Fruit fly (Drosophila melanogaster) whole organism, wandering third instar larva: ENCODE data around the gene Spn.

ENCODE experiments used
- Abd-B ChIP-seq: fragments of >200 bp; optimal IDR thresholded peaks from 2 replicates; lab custom pipeline; 2017; ENCODE audit warnings: missing biosample characterization, missing genetic modification characterization
- CG32264 ChIP-seq: fragments of 200-800 bp; sonication (Bioruptor generic); optimal IDR thresholded peaks from 2 replicates; lab custom pipeline; 2016; ENCODE audit warnings: missing biosample characterization, missing genetic modification characterization
- CG9705 ChIP-seq: fragments of 200-800 bp; sonication (Bioruptor generic); optimal IDR thresholded peaks from 2 replicates; lab custom pipeline; 2018; ENCODE audit warnings: missing biosample characterization, mild to moderate bottlenecking, missing genetic modification characterization
- Dif ChIP-seq: fragments of 200-275, 200-300 bp; sonication (Bioruptor generic); optimal IDR thresholded peaks from 2 replicates; lab custom pipeline; 2018; ENCODE audit warnings: missing biosample characterization, missing genetic modification characterization; ENCODE audit not compliant: partially characterized antibody
- GATAd ChIP-seq: sonication (Bioruptor generic); optimal IDR thresholded peaks from 2 replicates; lab custom pipeline; 2016; ENCODE audit warnings: missing biosample characterization, missing genetic modification characterization
- HLH106 ChIP-seq: fragments of 200-800 bp; optimal IDR thresholded peaks from 3 replicates; lab custom pipeline; 2019; ENCODE audit warnings: missing biosample characterization, mild to moderate bottlenecking, missing genetic modification characterization, moderate library complexity
- Hnf4 ChIP-seq: fragments of 200-800 bp; sonication (Bioruptor generic); optimal IDR thresholded peaks from 2 replicates; lab custom pipeline; 2016; ENCODE audit warnings: missing biosample characterization, mild to moderate bottlenecking, missing genetic modification characterization
- Hr78 ChIP-seq: fragments of >200 bp; optimal IDR thresholded peaks from 2 replicates; lab custom pipeline; 2017; ENCODE audit warnings: missing biosample characterization, missing genetic modification characterization
- Hr83 ChIP-seq: fragments of 200-300 bp; sonication (Bioruptor generic); optimal IDR thresholded peaks from 2 replicates; lab custom pipeline; 2016; ENCODE audit warnings: missing biosample characterization, mild to moderate bottlenecking, missing genetic modification characterization, moderate library complexity; ENCODE audit not compliant: poor library complexity, severe bottlenecking
- Jra ChIP-seq: sonication (Bioruptor generic); optimal IDR thresholded peaks from 2 replicates; lab custom pipeline; 2016; ENCODE audit warnings: missing biosample characterization, missing genetic modification characterization
- Mio ChIP-seq: sonication (Bioruptor generic); optimal IDR thresholded peaks from 2 replicates; lab custom pipeline; 2016; ENCODE audit warnings: missing biosample characterization, missing genetic modification characterization
- Myc ChIP-seq: fragments of >200 bp; optimal IDR thresholded peaks from 2 replicates; lab custom pipeline; 2017
- N ChIP-seq: fragments of >200 bp; optimal IDR thresholded peaks from 2 replicates; lab custom pipeline; 2018; ENCODE audit warnings: missing biosample characterization, missing external identifiers, missing genetic modification characterization
- OdsH ChIP-seq: fragments of 200-800 bp; sonication (Bioruptor generic); optimal IDR thresholded peaks from 2 replicates; lab custom pipeline; 2016; ENCODE audit warnings: missing biosample characterization, mild to moderate bottlenecking, missing genetic modification characterization
- Rel ChIP-seq, 2 experiments: fragments of 200-800 bp; sonication (Bioruptor generic) in 1 of 2; optimal IDR thresholded peaks; 2 replicates in 1 of 2; 3 replicates in 1 of 2; lab custom pipeline; 2016 to 2019; ENCODE audit warnings: mild to moderate bottlenecking in 2 of 2, missing biosample characterization in 2 of 2, missing genetic modification characterization in 2 of 2, moderate library complexity in 1 of 2
- Sp1 ChIP-seq: fragments of 200-800 bp; sonication (Bioruptor generic); optimal IDR thresholded peaks from 3 replicates; lab custom pipeline; 2019; ENCODE audit warnings: missing biosample characterization, mild to moderate bottlenecking, missing genetic modification characterization, moderate library complexity
- Vsx2 ChIP-seq: fragments of 200-300, 225-300 bp; sonication (Bioruptor generic); optimal IDR thresholded peaks from 2 replicates; lab custom pipeline; 2018; ENCODE audit warnings: missing biosample characterization, missing genetic modification characterization; ENCODE audit not compliant: partially characterized antibody
- br ChIP-seq: fragments of 200-800 bp; sonication (Bioruptor generic); optimal IDR thresholded peaks from 2 replicates; lab custom pipeline; 2016; ENCODE audit warnings: missing biosample characterization, missing genetic modification characterization
- brk ChIP-seq: fragments of 200-800 bp; sonication (Bioruptor generic); optimal IDR thresholded peaks from 2 replicates; lab custom pipeline; 2016; ENCODE audit warnings: missing biosample characterization, mild to moderate bottlenecking, missing genetic modification characterization
- dl ChIP-seq, 2 experiments: fragments of 175-275, 200-275 bp in 1 of 2; fragments of 200-275 bp in 1 of 2; sonication (Bioruptor generic); optimal IDR thresholded peaks; lab custom pipeline; 2018; ENCODE audit warnings: mild to moderate bottlenecking in 2 of 2, missing biosample characterization in 2 of 2, missing genetic modification characterization in 2 of 2, moderate library complexity in 2 of 2; ENCODE audit not compliant: partially characterized antibody in 2 of 2, insufficient read depth in 1 of 2
- dmrt93B ChIP-seq: fragments of 200-800 bp; sonication (Bioruptor generic); optimal IDR thresholded peaks from 2 replicates; lab custom pipeline; 2018; ENCODE audit warnings: missing biosample characterization, mild to moderate bottlenecking, missing genetic modification characterization
- dsf ChIP-seq: sonication (Bioruptor generic); optimal IDR thresholded peaks from 2 replicates; lab custom pipeline; 2016; ENCODE audit warnings: missing biosample characterization, missing genetic modification characterization, borderline replicate concordance
- ey ChIP-seq: fragments of 200-800 bp; sonication (Bioruptor generic); optimal IDR thresholded peaks from 2 replicates; lab custom pipeline; 2016; ENCODE audit warnings: missing biosample characterization, missing genetic modification characterization
- foxo ChIP-seq, 2 experiments: fragments of 200-800 bp; sonication (Bioruptor generic); optimal IDR thresholded peaks; 2 replicates in 1 of 2; 3 replicates in 1 of 2; lab custom pipeline; 2016 to 2017; ENCODE audit warnings: missing biosample characterization in 2 of 2, missing genetic modification characterization in 2 of 2
- fru ChIP-seq: fragments of 200-800 bp; sonication (Bioruptor generic); optimal IDR thresholded peaks from 3 replicates; lab custom pipeline; 2016; ENCODE audit warnings: missing biosample characterization, mild to moderate bottlenecking, missing genetic modification characterization
- h ChIP-seq: fragments of 200-800 bp; sonication (Bioruptor generic); optimal IDR thresholded peaks from 3 replicates; lab custom pipeline; 2016; ENCODE audit warnings: missing biosample characterization, mild to moderate bottlenecking, missing genetic modification characterization
- jim ChIP-seq: fragments of 175-275, 200-325 bp; sonication (Bioruptor generic); optimal IDR thresholded peaks from 2 replicates; lab custom pipeline; 2016; ENCODE audit warnings: missing biosample characterization, mild to moderate bottlenecking, missing genetic modification characterization
- lola ChIP-seq: fragments of >200 bp; optimal IDR thresholded peaks from 2 replicates; lab custom pipeline; 2017; ENCODE audit warnings: missing biosample characterization, missing genetic modification characterization
- pan ChIP-seq: fragments of >200 bp; optimal IDR thresholded peaks from 2 replicates; lab custom pipeline; 2017
- psq ChIP-seq: fragments of 200-800 bp; sonication (Bioruptor generic); optimal IDR thresholded peaks from 3 replicates; lab custom pipeline; 2017; ENCODE audit warnings: missing biosample characterization, mild to moderate bottlenecking, missing genetic modification characterization, moderate library complexity
- rgr ChIP-seq: fragments of 200-800 bp; sonication (Bioruptor generic); optimal IDR thresholded peaks from 3 replicates; lab custom pipeline; 2016; ENCODE audit warnings: missing biosample characterization, mild to moderate bottlenecking, missing genetic modification characterization
- sage ChIP-seq: fragments of 200-800 bp; sonication (Bioruptor generic); optimal IDR thresholded peaks from 2 replicates; lab custom pipeline; 2016; ENCODE audit warnings: missing biosample characterization, mild to moderate bottlenecking, missing genetic modification characterization
- sv ChIP-seq: fragments of 200-800 bp; sonication (Bioruptor generic); optimal IDR thresholded peaks from 3 replicates; lab custom pipeline; 2016; ENCODE audit warnings: missing biosample characterization, missing genetic modification characterization
- tai ChIP-seq: sonication (Bioruptor generic); optimal IDR thresholded peaks from 2 replicates; lab custom pipeline; 2016; ENCODE audit warnings: missing biosample characterization, missing genetic modification characterization
- woc ChIP-seq: sonication (Bioruptor generic); optimal IDR thresholded peaks from 2 replicates; lab custom pipeline; 2016; ENCODE audit warnings: missing biosample characterization, mild to moderate bottlenecking, missing genetic modification characterization

The Spn gene

dm6 chr3L:2554118-2554814, at the start of gene Spn:
Spn (minus strand) TSS chr3L:2554292.
- TF ChIP-seq Hr78, result no peak
- TF ChIP-seq Sp1 (GFP tag; lab: Kevin White, UChicago), result peak; percentile 60
- TF ChIP-seq sv, result no peak
- TF ChIP-seq h (GFP tag; lab: Kevin White, UChicago), result peak; percentile 46
- no peak for TF ChIP-seq dsf
- peak; percentile 78 for TF ChIP-seq brk (GFP tag; lab: Kevin White, UChicago)
- TF ChIP-seq OdsH (GFP tag; lab: Kevin White, UChicago), result peak; percentile 24
- TF ChIP-seq dl (GFP tag; optimal IDR thresholded peaks at IDR 0.05; lab: Kevin White, UChicago; ENCODE audit: insufficient read depth in 1 of 2, partially characterized antibody in 2 of 2), result no peak
- peak; percentile 32 for TF ChIP-seq HLH106 (tag; lab: Kevin White, UChicago)
- no peak for TF ChIP-seq lola
- TF ChIP-seq Abd-B (GFP tag; lab: Kevin White, UChicago), result no peak
- peak; percentile 31 for TF ChIP-seq br (GFP tag; lab: Kevin White, UChicago)
- TF ChIP-seq Hr83 (GFP tag; lab: Kevin White, UChicago), result peak; percentile 74
- no peak for TF ChIP-seq fru (GFP tag; lab: Kevin White, UChicago)
- peak; percentile 14 for TF ChIP-seq Jra (GFP tag; lab: Kevin White, UChicago)
- TF ChIP-seq Mio, result peak; percentile 36
- TF ChIP-seq ey (GFP tag; lab: Kevin White, UChicago), result peak; percentile 2
- no peak for TF ChIP-seq psq (GFP tag; lab: Kevin White, UChicago)
- TF ChIP-seq CG32264 (GFP tag; lab: Kevin White, UChicago), result peak; percentile 54
- TF ChIP-seq Dif (GFP tag; lab: Kevin White, UChicago), result no peak
- TF ChIP-seq rgr (GFP tag; lab: Kevin White, UChicago), result peak; percentile 59
- TF ChIP-seq woc (GFP tag; lab: Kevin White, UChicago), result no peak
- TF ChIP-seq jim (GFP tag; lab: Kevin White, UChicago), result peak; percentile 68
- peak; percentile 43 for TF ChIP-seq sage (GFP tag; lab: Kevin White, UChicago)
- no peak for TF ChIP-seq GATAd (GFP tag; lab: Kevin White, UChicago)
- TF ChIP-seq Myc (lab: Kevin White, UChicago), result peak; percentile 83
- TF ChIP-seq pan (lab: Kevin White, UChicago), result no peak
- TF ChIP-seq Hnf4 (GFP tag; lab: Kevin White, UChicago), result peak; percentile 61
- no peak for TF ChIP-seq dmrt93B
- TF ChIP-seq N, result no peak
- TF ChIP-seq tai (GFP tag; lab: Kevin White, UChicago), result peak; percentile 69
- TF ChIP-seq foxo (GFP tag; optimal IDR thresholded peaks at IDR 0.05; lab: Kevin White, UChicago), result peak in 1 of 2 experiments; percentile 6
- TF ChIP-seq CG9705 (GFP tag; lab: Kevin White, UChicago), result peak; percentile 19
- no peak for TF ChIP-seq Rel (GFP tag; optimal IDR thresholded peaks at IDR 0.05; lab: Kevin White, UChicago)
- TF ChIP-seq Rel (tag; optimal IDR thresholded peaks at IDR 0.05; lab: Kevin White, UChicago), result peak; percentile 67
- TF ChIP-seq Vsx2, result no peak

dm6 chr3L:2600144-2600543, 46.1 kb upstream of the Spn start, which contains the start of gene CG16986:
CG16986 (plus strand) TSS chr3L:2600331.
- TF ChIP-seq Mio (no peak), HLH106 (tag; lab: Kevin White, UChicago) (no peak), woc (GFP tag; lab: Kevin White, UChicago) (no peak), tai (GFP tag; lab: Kevin White, UChicago) (no peak), CG32264 (GFP tag; lab: Kevin White, UChicago) (no peak), rgr (GFP tag; lab: Kevin White, UChicago) (no peak), Sp1 (GFP tag; lab: Kevin White, UChicago) (no peak), OdsH (GFP tag; lab: Kevin White, UChicago) (no peak), br (GFP tag; lab: Kevin White, UChicago) (no peak), Hr83 (GFP tag; lab: Kevin White, UChicago) (no peak)
